Fruit fly (Drosophila melanogaster) whole organism, adult: ENCODE data around the gene BRWD3.

ENCODE experiments used
- Hr96 ChIP-seq: fragments of 200-800 bp; sonication (Bioruptor generic); optimal IDR thresholded peaks from 2 replicates; lab custom pipeline; 2016; ENCODE audit warnings: missing biosample characterization, missing genetic modification characterization
- Mnt ChIP-seq: fragments of 200-800 bp; sonication (Bioruptor generic); optimal IDR thresholded peaks from 2 replicates; lab custom pipeline; 2016; ENCODE audit warnings: missing biosample characterization, mild to moderate bottlenecking, missing genetic modification characterization

- TF ChIP-seq Mnt, result no peak
- no peak for TF ChIP-seq Hr96
Measured at dm6 chr3R:24362838-24363237, 44.0 kb downstream of the BRWD3 start, which contains the start of gene CG33340.
